Worm (Caenorhabditis elegans) whole organism, L2 larva: ENCODE results near the gene hrpu-2.

Experiments
- F13H6.1 ChIP-seq: sonication (generic microtip); optimal IDR thresholded peaks from 2 replicates; lab custom pipeline; 2016; ENCODE audit warnings: missing genetic modification characterization, missing compliant biosample characterization
- R02D3.7 ChIP-seq: fragments of 150-350 bp; optimal IDR thresholded peaks from 2 replicates; lab custom pipeline; 2014; ENCODE audit warnings: missing biosample characterization, missing genetic modification characterization
- ZK546.5 ChIP-seq: sonication (generic microtip); optimal IDR thresholded peaks from 2 replicates; lab custom pipeline; 2017; ENCODE audit warnings: missing biosample characterization, missing genetic modification characterization
- ceh-16 ChIP-seq: fragments of 150-350 bp; optimal IDR thresholded peaks from 2 replicates; lab custom pipeline; 2014; ENCODE audit warnings: missing biosample characterization, missing genetic modification characterization
- ceh-82 ChIP-seq: fragments of 150-350 bp; optimal IDR thresholded peaks from 2 replicates; lab custom pipeline; 2014; ENCODE audit warnings: missing biosample characterization, missing genetic modification characterization
- crh-2 ChIP-seq: sonication (generic microtip); optimal IDR thresholded peaks from 2 replicates; lab custom pipeline; 2017; ENCODE audit warnings: missing biosample characterization, missing genetic modification characterization
- dmd-4 ChIP-seq: sonication (generic microtip); optimal IDR thresholded peaks from 2 replicates; lab custom pipeline; 2017; ENCODE audit warnings: missing biosample characterization, missing genetic modification characterization
- egl-27 ChIP-seq: sonication (generic microtip); optimal IDR thresholded peaks from 3 replicates; lab custom pipeline; 2017; ENCODE audit warnings: missing biosample characterization, missing genetic modification reagents, missing genetic modification characterization
- elt-1 ChIP-seq: fragments of 150-350 bp; optimal IDR thresholded peaks from 2 replicates; lab custom pipeline; 2014; ENCODE audit warnings: missing biosample characterization, missing genetic modification characterization
- fos-1 ChIP-seq: fragments of 150-350 bp; optimal IDR thresholded peaks from 2 replicates; lab custom pipeline; 2014; ENCODE audit warnings: missing biosample characterization, missing genetic modification characterization
- gmeb-1 ChIP-seq: fragments of 150-350 bp; optimal IDR thresholded peaks from 2 replicates; lab custom pipeline; 2014; ENCODE audit warnings: missing biosample characterization, missing genetic modification characterization
- lin-39 ChIP-seq: fragments of 150-350 bp; optimal IDR thresholded peaks from 2 replicates; lab custom pipeline; 2014; ENCODE audit warnings: missing biosample characterization, missing genetic modification reagents, missing genetic modification characterization
- lsy-2 ChIP-seq, 2 experiments: fragments of 150-350 bp in 1 of 2; sonication (generic microtip) in 1 of 2; optimal IDR thresholded peaks; 2 replicates each; lab custom pipeline; 2014 to 2017; ENCODE audit warnings: missing biosample characterization in 2 of 2, missing genetic modification characterization in 2 of 2
- mab-5 ChIP-seq: fragments of 150-350 bp; optimal IDR thresholded peaks from 2 replicates; lab custom pipeline; 2014; ENCODE audit warnings: missing biosample characterization, missing genetic modification characterization
- nhr-11 ChIP-seq: fragments of 150-350 bp; optimal IDR thresholded peaks from 2 replicates; lab custom pipeline; 2014; ENCODE audit warnings: missing biosample characterization, missing genetic modification characterization
- nhr-129 ChIP-seq: fragments of 150-350 bp; optimal IDR thresholded peaks from 2 replicates; lab custom pipeline; 2014; ENCODE audit warnings: missing biosample characterization, missing genetic modification characterization
- nhr-23 ChIP-seq: fragments of 150-350 bp; optimal IDR thresholded peaks from 2 replicates; lab custom pipeline; 2014; ENCODE audit warnings: missing biosample characterization, missing genetic modification reagents, missing genetic modification characterization
- nhr-237 ChIP-seq: fragments of 150-350 bp; optimal IDR thresholded peaks from 2 replicates; lab custom pipeline; 2014; ENCODE audit warnings: missing biosample characterization, missing genetic modification characterization
- nhr-25 ChIP-seq: fragments of 150-350 bp; sonication (generic microtip); optimal IDR thresholded peaks from 3 replicates; lab custom pipeline; 2014; ENCODE audit warnings: missing biosample characterization, missing genetic modification characterization
- nhr-6 ChIP-seq: fragments of 150-350 bp; optimal IDR thresholded peaks from 2 replicates; lab custom pipeline; 2014; ENCODE audit warnings: missing biosample characterization, missing genetic modification characterization
- sem-4 ChIP-seq: fragments of 150-350 bp; optimal IDR thresholded peaks from 2 replicates; lab custom pipeline; 2014; ENCODE audit warnings: missing biosample characterization, missing genetic modification reagents, missing genetic modification characterization
- skn-1 ChIP-seq: sonication (generic microtip); optimal IDR thresholded peaks from 2 replicates; lab custom pipeline; 2017; ENCODE audit warnings: missing biosample characterization, missing genetic modification characterization
- sma-9 ChIP-seq, 2 experiments: fragments of 150-350 bp in 1 of 2; sonication (generic microtip) in 1 of 2; optimal IDR thresholded peaks; 2 replicates each; lab custom pipeline; 2014 to 2016; ENCODE audit warnings: missing genetic modification characterization in 2 of 2, mild to moderate bottlenecking in 1 of 2, missing biosample characterization in 1 of 2, missing compliant biosample characterization in 1 of 2, missing genetic modification reagents in 1 of 2, moderate library complexity in 1 of 2
- snpc-4 ChIP-seq: fragments of 150-350 bp; optimal IDR thresholded peaks from 2 replicates; lab custom pipeline; 2014; ENCODE audit warnings: missing biosample characterization, missing genetic modification characterization
- unc-39 ChIP-seq: fragments of 150-350 bp; optimal IDR thresholded peaks from 2 replicates; lab custom pipeline; 2014; ENCODE audit warnings: missing biosample characterization, missing genetic modification characterization
- unc-55 ChIP-seq: fragments of 150-350 bp; sonication (generic microtip); optimal IDR thresholded peaks from 3 replicates; lab custom pipeline; 2014; ENCODE audit warnings: missing biosample characterization, missing genetic modification reagents, missing genetic modification characterization
- ztf-4 ChIP-seq: fragments of 150-350 bp; optimal IDR thresholded peaks from 2 replicates; lab custom pipeline; 2014; ENCODE audit warnings: missing biosample characterization, missing genetic modification characterization

The hrpu-2 gene

DNA sequence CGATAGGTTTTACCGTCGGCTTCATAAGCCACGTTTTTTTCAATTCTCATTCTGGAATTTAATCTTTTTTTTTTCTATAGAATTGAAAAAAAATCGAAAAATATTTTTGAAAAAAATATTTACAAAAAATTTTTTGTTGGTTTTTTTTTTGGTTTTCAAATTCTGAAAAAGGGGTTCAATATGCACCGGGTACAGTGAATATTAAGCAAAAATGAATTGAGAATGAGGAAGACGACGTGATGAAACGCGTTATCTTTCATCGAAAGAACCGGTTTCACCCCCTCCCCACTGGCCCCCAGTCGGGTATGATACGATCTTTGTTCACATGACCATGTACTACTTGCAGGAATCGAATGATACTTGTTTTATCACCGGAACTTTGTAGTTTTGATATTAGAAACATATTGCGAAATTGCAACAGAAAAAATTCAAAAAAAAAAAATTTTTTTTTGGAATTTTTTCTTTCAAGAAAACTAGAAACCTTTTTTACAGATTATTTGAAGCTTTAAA is 28.4 kb upstream of the hrpu-2 start, which contains the start of gene C54E4.5 (continued):
- TF ChIP-seq ceh-82, result no peak
- TF ChIP-seq unc-39, result no peak

- TF ChIP-seq crh-2 (tag; lab: Kevin White, UChicago), result no peak
These were observed 21.5 kb upstream of the hrpu-2 start for ce11 chrIV:2156239-2156638.

DNA sequence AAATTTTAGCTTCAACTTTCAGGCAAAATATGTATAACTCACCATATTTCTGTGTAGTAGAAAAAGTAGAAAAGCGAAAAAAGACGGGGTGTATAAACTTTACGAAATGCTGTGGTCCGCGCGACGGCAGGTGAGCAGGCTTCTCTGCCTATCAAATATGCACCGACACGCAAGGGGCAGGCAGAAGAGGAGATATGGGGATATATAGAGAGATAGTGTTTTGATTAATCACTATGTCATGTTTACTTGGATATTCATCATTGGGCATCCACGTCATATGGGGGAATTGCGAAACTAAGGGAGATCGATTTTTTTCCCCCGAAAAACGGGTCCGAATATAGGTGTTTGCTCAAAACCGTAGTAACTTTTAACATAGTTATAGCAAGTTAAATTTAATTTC is 18.6 kb upstream of the hrpu-2 start, which contains the start of gene gcy-37:
TSS of gene gcy-37 (minus strand) at position 101 of the 400 bp plus-strand sequence.
- no peak for TF ChIP-seq elt-1 (tag; lab: Kevin White, UChicago)
- TF ChIP-seq unc-39, result no peak
- no peak for TF ChIP-seq sem-4
- TF ChIP-seq dmd-4 (tag; lab: Kevin White, UChicago), result no peak
- TF ChIP-seq R02D3.7 (tag; lab: Kevin White, UChicago), result no peak
- no peak for TF ChIP-seq skn-1 (tag; lab: Kevin White, UChicago)
- no peak for TF ChIP-seq nhr-23 (tag; lab: Kevin White, UChicago)

DNA sequence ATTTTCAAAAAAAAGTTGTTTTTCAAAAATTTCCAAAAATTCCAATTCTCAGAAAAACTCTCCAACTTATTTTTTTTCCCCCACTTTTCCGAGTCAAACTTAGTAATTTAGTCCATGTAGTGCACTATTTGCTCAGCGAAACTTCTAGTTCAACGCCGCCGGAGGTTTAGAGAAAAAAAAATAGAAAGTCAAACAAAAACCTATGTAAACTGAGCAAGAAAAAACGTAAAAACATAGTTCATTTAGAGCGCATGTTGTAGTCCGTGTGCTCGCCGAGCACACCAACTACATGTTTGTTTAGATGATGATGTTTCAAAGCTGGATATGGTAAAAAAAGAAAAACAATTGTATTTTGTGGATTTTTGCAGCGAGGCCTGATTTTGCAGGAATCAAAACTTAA is 15.4 kb upstream of the hrpu-2 start:
- TF ChIP-seq sma-9 (GFP tag; optimal IDR thresholded peaks at IDR 0.05; lab: Kevin White, UChicago) (no peak), sma-9 (tag; optimal IDR thresholded peaks at IDR 0.05; lab: Kevin White, UChicago) (no peak), F13H6.1 (tag; lab: Kevin White, UChicago) (peak; percentile 66)

- TF ChIP-seq gmeb-1 (tag; lab: Kevin White, UChicago), result no peak
- TF ChIP-seq F13H6.1 (tag; lab: Kevin White, UChicago), result peak; percentile 14
- TF ChIP-seq nhr-237 (tag; lab: Kevin White, UChicago), result no peak
These were observed 9.2 kb upstream of the hrpu-2 start, which contains the start of gene C54E4.4 for ce11 chrIV:2168514-2168913. Gene C54E4.4 (minus strand): TSS chrIV:2168614.

DNA sequence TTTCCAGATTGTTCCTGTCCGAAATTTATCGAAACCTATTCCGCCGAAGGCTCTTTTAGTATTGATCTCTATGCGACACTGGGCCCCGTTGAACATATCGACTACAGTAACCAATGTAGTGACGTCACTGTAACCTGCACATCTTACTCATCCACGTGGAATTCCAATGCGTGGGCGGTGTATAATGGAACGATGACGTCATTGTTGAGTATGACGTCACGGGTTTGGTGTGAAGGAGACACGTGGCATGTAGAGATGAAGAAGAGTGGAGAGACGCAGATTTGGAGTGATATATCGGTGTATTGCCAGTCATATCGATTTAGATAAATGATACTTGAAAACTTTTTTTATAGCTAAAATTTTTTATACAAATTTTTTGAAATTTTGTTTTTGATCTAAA is 7.4 kb upstream of the hrpu-2 start:
- TF ChIP-seq ceh-16, result no peak
- TF ChIP-seq, all 48 proteins: peak for 0

- TF ChIP-seq egl-27 (tag; lab: Kevin White, UChicago) (no peak), nhr-11 (tag; lab: Kevin White, UChicago) (no peak), F13H6.1 (tag; lab: Kevin White, UChicago) (no peak), ztf-4 (tag; lab: Kevin White, UChicago) (no peak), fos-1 (tag; lab: Kevin White, UChicago) (no peak), snpc-4 (tag; lab: Kevin White, UChicago) (no peak), nhr-129 (tag; lab: Kevin White, UChicago) (no peak), mab-5 (tag; lab: Kevin White, UChicago) (no peak), crh-2 (tag; lab: Kevin White, UChicago) (no peak)
These were observed 4.8 kb upstream of the hrpu-2 start for ce11 chrIV:2172880-2173279.

DNA sequence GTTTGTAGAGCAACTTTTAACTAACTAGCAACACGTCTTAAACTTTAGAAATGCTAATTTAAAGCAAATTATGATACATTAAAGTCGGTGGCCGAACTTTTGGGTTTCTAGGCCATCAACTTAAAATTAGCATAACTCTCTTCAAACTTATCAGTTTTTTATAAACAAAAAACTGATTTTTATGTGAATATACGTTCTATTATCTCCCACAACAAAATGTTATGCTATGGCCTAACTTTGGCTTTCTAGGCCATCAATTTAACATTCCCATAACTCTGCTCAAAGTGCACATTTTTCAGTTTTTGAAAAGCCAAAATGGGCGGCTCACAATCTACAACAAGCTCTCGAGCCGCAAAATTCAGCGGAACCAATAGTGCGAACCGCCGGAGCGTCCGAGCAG is 2.4 kb upstream of the hrpu-2 start, which contains the start of gene C54E4.1:
TSS of gene C54E4.1 (plus strand) at position 301 of the 400 bp plus-strand sequence.
- TF ChIP-seq nhr-237 (tag; lab: Kevin White, UChicago), result no peak

DNA sequence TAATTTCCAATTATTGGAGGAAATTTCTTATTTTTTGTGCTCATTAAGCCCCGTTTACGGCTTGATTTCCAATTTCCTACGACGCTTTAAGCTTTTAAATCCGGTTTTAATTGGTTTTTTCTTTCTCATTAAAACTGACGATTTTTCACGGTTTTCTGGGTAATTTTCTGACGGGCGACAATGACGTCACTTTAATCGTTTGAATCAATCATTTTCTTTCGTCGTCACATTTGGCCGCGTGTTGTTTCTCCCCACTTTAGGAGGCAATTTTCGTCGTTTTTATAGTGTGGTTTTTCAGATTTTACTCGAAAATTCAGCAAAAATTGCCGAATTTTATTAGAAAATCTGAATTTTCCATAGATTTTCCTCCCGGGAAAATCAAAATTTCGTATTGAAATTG is 15.3 kb downstream of the hrpu-2 start:
- TF ChIP-seq fos-1 (tag; lab: Kevin White, UChicago), result no peak
- TF ChIP-seq lsy-2 (tag; optimal IDR thresholded peaks at IDR 0.05; lab: Kevin White, UChicago), result peak in 1 of 2 experiments; percentile 17
- no peak for TF ChIP-seq lin-39 (tag; lab: Kevin White, UChicago)
- no peak for TF ChIP-seq unc-55 (GFP tag; lab: Kevin White, UChicago)
- no peak for TF ChIP-seq gmeb-1 (tag; lab: Kevin White, UChicago)
- TF ChIP-seq sma-9 (GFP tag; optimal IDR thresholded peaks at IDR 0.05; lab: Kevin White, UChicago), result no peak
- TF ChIP-seq sma-9 (tag; optimal IDR thresholded peaks at IDR 0.05; lab: Kevin White, UChicago), result no peak
- no peak for TF ChIP-seq nhr-6 (tag; lab: Kevin White, UChicago)
- TF ChIP-seq nhr-25 (tag; lab: Kevin White, UChicago), result peak; percentile 34
- no peak for TF ChIP-seq ZK546.5 (tag; lab: Kevin White, UChicago)
